Worm (Caenorhabditis elegans) whole organism, early embryonic: ENCODE results near the gene nasp-2.

ENCODE experiments used
- F13C5.2 ChIP-seq: sonication (generic microtip); optimal IDR thresholded peaks from 2 replicates; lab custom pipeline; 2017; ENCODE audit warnings: mild to moderate bottlenecking, missing genetic modification characterization, inconsistent platforms, missing compliant biosample characterization
- ama-1 ChIP-seq: fragments of 150-350 bp; optimal IDR thresholded peaks from 2 replicates; lab custom pipeline; 2014
- ceh-36 ChIP-seq: sonication (generic microtip); optimal IDR thresholded peaks from 2 replicates; lab custom pipeline; 2016; ENCODE audit warnings: missing genetic modification characterization, inconsistent platforms, missing compliant biosample characterization
- ets-7 ChIP-seq: sonication (generic microtip); optimal IDR thresholded peaks from 2 replicates; lab custom pipeline; 2016; ENCODE audit warnings: missing genotype, missing genetic modification characterization, missing compliant biosample characterization
- hmg-4 ChIP-seq: fragments of 200-800 bp; sonication (Bioruptor generic); optimal IDR thresholded peaks from 2 replicates; lab custom pipeline; 2018; ENCODE audit warnings: mild to moderate bottlenecking, missing genetic modification characterization, missing compliant biosample characterization
- sea-1 ChIP-seq: fragments of 200-800 bp; sonication (Bioruptor generic); conservative IDR thresholded peaks from 2 replicates; pipeline ENCODE4 v1.3.6; 2022; ENCODE audit warnings: missing genetic modification characterization, missing compliant biosample characterization
- tbx-11 ChIP-seq: fragments of 200-800 bp; sonication (Bioruptor generic); IDR thresholded peaks from 2 replicates; pipeline ENCODE4 v1.3.6; 2022; ENCODE audit warnings: missing genetic modification characterization, missing compliant biosample characterization

- TF ChIP-seq ceh-36 (tag; lab: Kevin White, UChicago) = no peak
- TF ChIP-seq ama-1 (lab: Kevin White, UChicago) = no peak
- TF ChIP-seq tbx-11 = no peak
- TF ChIP-seq sea-1 = no peak
- TF ChIP-seq hmg-4 (GFP tag; lab: Kevin White, UChicago) = no peak
- no peak for TF ChIP-seq F13C5.2
- TF ChIP-seq ets-7 (tag; lab: Kevin White, UChicago) = no peak
Measured at ce11 chrV:13351773-13352172, 39.7 kb upstream of the nasp-2 start.
